Worm (Caenorhabditis elegans) whole organism, young adult: Measurements from ENCODE around the gene R13H4.6.

ENCODE experiments used
- F10E7.11 ChIP-seq: sonication (generic microtip); optimal IDR thresholded peaks from 2 replicates; lab custom pipeline; 2017; ENCODE audit warnings: mild to moderate bottlenecking, missing genetic modification characterization, moderate library complexity, missing compliant biosample characterization
- F23B12.7 ChIP-seq: sonication (generic microtip); optimal IDR thresholded peaks from 2 replicates; lab custom pipeline; 2017; ENCODE audit warnings: missing genetic modification characterization, mild to moderate bottlenecking, missing compliant biosample characterization, antibody characterized with exemption, moderate library complexity; ENCODE audit not compliant: insufficient read depth
- F39B2.1 ChIP-seq: fragments of 200-800 bp; sonication (Bioruptor generic); IDR thresholded peaks from 2 replicates; pipeline ENCODE4 v1.3.6; 2022; ENCODE audit warnings: missing genetic modification reagents, missing genetic modification characterization, missing compliant biosample characterization
- F52B5.7 ChIP-seq: sonication (generic microtip); optimal IDR thresholded peaks from 2 replicates; lab custom pipeline; 2016; ENCODE audit warnings: mild to moderate bottlenecking, missing genetic modification characterization, missing compliant biosample characterization
- K11D2.4 ChIP-seq: fragments of 200-800 bp; sonication (Bioruptor generic); IDR thresholded peaks from 2 replicates; pipeline ENCODE4 v1.3.6; 2022; ENCODE audit warnings: missing genetic modification reagents, missing genetic modification characterization, missing compliant biosample characterization
- Y56A3A.18 ChIP-seq: fragments of 200-800 bp; sonication (Bioruptor generic); IDR thresholded peaks from 2 replicates; pipeline ENCODE4 v1.3.6; 2022; ENCODE audit warnings: missing genetic modification reagents, missing genetic modification characterization, missing compliant biosample characterization
- ZK185.1 ChIP-seq: sonication (generic microtip); optimal IDR thresholded peaks from 2 replicates; lab custom pipeline; 2016; ENCODE audit warnings: mild to moderate bottlenecking, missing genetic modification characterization, missing compliant biosample characterization; ENCODE audit not compliant: poor library complexity, severe bottlenecking
- akir-1 ChIP-seq: fragments of 200-800 bp; sonication (Bioruptor generic); optimal IDR thresholded peaks from 2 replicates; lab custom pipeline; 2018; ENCODE audit warnings: mild to moderate bottlenecking, missing genetic modification characterization, moderate library complexity, missing compliant biosample characterization
- ama-1 ChIP-seq, 3 experiments: fragments of 150-350 bp in 1 of 3; sonication (generic microtip) in 2 of 3; optimal IDR thresholded peaks; 2 replicates each; lab custom pipeline; 2014 to 2018; ENCODE audit warnings: missing biosample characterization in 2 of 3, missing genetic modification characterization in 2 of 3, missing genetic modification reagents in 2 of 3
- atf-7 ChIP-seq: sonication (generic microtip); optimal IDR thresholded peaks from 2 replicates; lab custom pipeline; 2017; ENCODE audit warnings: mild to moderate bottlenecking, missing genetic modification characterization, missing compliant biosample characterization
- attf-6 ChIP-seq: fragments of 200-800 bp; sonication (Bioruptor generic); IDR thresholded peaks from 2 replicates; pipeline ENCODE4 v1.3.6; 2022; ENCODE audit warnings: missing genetic modification reagents, missing genetic modification characterization, missing compliant biosample characterization
- bed-1 ChIP-seq: fragments of 200-800 bp; sonication (Bioruptor generic); IDR thresholded peaks from 2 replicates; pipeline ENCODE4 v1.3.6; 2022; ENCODE audit warnings: missing genetic modification reagents, missing genetic modification characterization, missing compliant biosample characterization
- cebp-1 ChIP-seq, 2 experiments: fragments of 200-800 bp in 1 of 2; sonication (Bioruptor generic) in 1 of 2; sonication (generic microtip) in 1 of 2; IDR thresholded peaks in 1 of 2; optimal IDR thresholded peaks in 1 of 2; 2 replicates each; pipeline versions ENCODE4 v1.3.6 to Lab custom; 2017 to 2022; ENCODE audit warnings: missing compliant biosample characterization in 2 of 2, missing genetic modification characterization in 2 of 2, mild to moderate bottlenecking in 1 of 2, missing genetic modification reagents in 1 of 2, moderate library complexity in 1 of 2
- ceh-40 ChIP-seq: fragments of 200-800 bp; sonication (Bioruptor generic); IDR thresholded peaks from 2 replicates; pipeline ENCODE4 v1.3.6; 2022; ENCODE audit warnings: missing genetic modification characterization, missing compliant biosample characterization
- ceh-91 ChIP-seq: fragments of 200-800 bp; sonication (Bioruptor generic); IDR thresholded peaks from 2 replicates; pipeline ENCODE4 v1.3.6; 2022; ENCODE audit warnings: missing genetic modification reagents, missing genetic modification characterization, missing compliant biosample characterization
- die-1 ChIP-seq: sonication (generic microtip); optimal IDR thresholded peaks from 2 replicates; lab custom pipeline; 2016; ENCODE audit warnings: missing genotype, mild to moderate bottlenecking, missing genetic modification characterization, missing compliant biosample characterization
- dox-1 ChIP-seq: fragments of 200-800 bp; sonication (Bioruptor generic); IDR thresholded peaks from 2 replicates; pipeline ENCODE4 v1.3.6; 2022; ENCODE audit warnings: missing genetic modification reagents, missing genetic modification characterization, missing compliant biosample characterization
- efl-1 ChIP-seq: fragments of 150-350 bp; optimal IDR thresholded peaks from 2 replicates; lab custom pipeline; 2014; ENCODE audit warnings: missing biosample characterization, missing genetic modification reagents, missing genetic modification characterization
- ets-4 ChIP-seq: fragments of 200-800 bp; sonication (Bioruptor generic); optimal IDR thresholded peaks from 2 replicates; lab custom pipeline; 2018; ENCODE audit warnings: mild to moderate bottlenecking, missing genetic modification characterization, missing compliant biosample characterization
- fkh-3 ChIP-seq: sonication (generic microtip); optimal IDR thresholded peaks from 2 replicates; lab custom pipeline; 2016; ENCODE audit warnings: mild to moderate bottlenecking, missing genetic modification characterization, missing compliant biosample characterization
- hlh-12 ChIP-seq: sonication (generic microtip); optimal IDR thresholded peaks from 2 replicates; lab custom pipeline; 2016; ENCODE audit warnings: missing genetic modification characterization, missing compliant biosample characterization
- hsf-1 ChIP-seq: fragments of 200-800 bp; sonication (Bioruptor generic); IDR thresholded peaks from 2 replicates; pipeline ENCODE4 v1.3.6; 2022; ENCODE audit warnings: missing genetic modification reagents, missing genetic modification characterization, missing compliant biosample characterization
- lag-1 ChIP-seq: fragments of 200-800 bp; sonication (Bioruptor generic); IDR thresholded peaks from 2 replicates; pipeline ENCODE4 v1.3.6; 2022; ENCODE audit warnings: missing genetic modification reagents, missing genetic modification characterization, missing compliant biosample characterization
- let-526 ChIP-seq: fragments of 200-800 bp; sonication (Bioruptor generic); IDR thresholded peaks from 2 replicates; pipeline ENCODE4 v1.3.6; 2022; ENCODE audit warnings: missing genetic modification reagents, missing genetic modification characterization, missing compliant biosample characterization
- lin-26 ChIP-seq: fragments of 200-800 bp; sonication (Bioruptor generic); IDR thresholded peaks from 2 replicates; pipeline ENCODE4 v1.3.6; 2022; ENCODE audit warnings: missing genetic modification reagents, missing genetic modification characterization, missing compliant biosample characterization
- lin-54 ChIP-seq: fragments of 200-800 bp; sonication (Bioruptor generic); optimal IDR thresholded peaks from 2 replicates; lab custom pipeline; 2018; ENCODE audit warnings: mild to moderate bottlenecking, missing genetic modification characterization, missing compliant biosample characterization
- madf-10 ChIP-seq: sonication (generic microtip); optimal IDR thresholded peaks from 2 replicates; lab custom pipeline; 2016; ENCODE audit warnings: mild to moderate bottlenecking, missing genetic modification characterization, missing compliant biosample characterization
- mes-4 ChIP-seq: sonication (generic microtip); optimal IDR thresholded peaks from 2 replicates; lab custom pipeline; 2016; ENCODE audit warnings: missing genotype, missing genetic modification characterization, missing compliant biosample characterization
- mxl-1 ChIP-seq: sonication (generic microtip); optimal IDR thresholded peaks from 2 replicates; lab custom pipeline; 2016; ENCODE audit warnings: missing genetic modification characterization, missing compliant biosample characterization
- nfyb-1 ChIP-seq: fragments of 200-800 bp; sonication (Bioruptor generic); IDR thresholded peaks from 2 replicates; pipeline ENCODE4 v1.3.6; 2022; ENCODE audit warnings: missing genetic modification reagents, missing genetic modification characterization, missing compliant biosample characterization
- nhr-27 ChIP-seq: fragments of 200-800 bp; sonication (Bioruptor generic); optimal IDR thresholded peaks from 2 replicates; lab custom pipeline; 2018; ENCODE audit warnings: mild to moderate bottlenecking, missing genetic modification characterization, moderate library complexity, missing compliant biosample characterization
- nhr-80 ChIP-seq: sonication (generic microtip); optimal IDR thresholded peaks from 2 replicates; lab custom pipeline; 2016; ENCODE audit warnings: missing genetic modification characterization, missing compliant biosample characterization
- nhr-90 ChIP-seq: sonication (generic microtip); optimal IDR thresholded peaks from 2 replicates; lab custom pipeline; 2016; ENCODE audit warnings: missing genotype, mild to moderate bottlenecking, missing genetic modification characterization, missing compliant biosample characterization
- pbrm-1 ChIP-seq: fragments of 200-800 bp; sonication (Bioruptor generic); IDR thresholded peaks from 2 replicates; pipeline ENCODE4 v1.3.6; 2022; ENCODE audit warnings: missing genetic modification reagents, missing genetic modification characterization, missing compliant biosample characterization
- pha-4 ChIP-seq: fragments of 150-350 bp; sonication (generic microtip); optimal IDR thresholded peaks from 2 replicates; lab custom pipeline; 2014; ENCODE audit warnings: missing biosample characterization, missing genetic modification reagents, missing genetic modification characterization
- rcor-1 ChIP-seq: fragments of 200-800 bp; sonication (Bioruptor generic); IDR thresholded peaks from 2 replicates; pipeline ENCODE4 v1.3.6; 2022; ENCODE audit warnings: missing genetic modification reagents, missing genetic modification characterization, missing compliant biosample characterization
- snpc-1.3 ChIP-seq: sonication (generic microtip); optimal IDR thresholded peaks from 2 replicates; lab custom pipeline; 2017; ENCODE audit warnings: missing genetic modification characterization, mild to moderate bottlenecking, missing compliant biosample characterization, antibody characterized with exemption, moderate library complexity, missing genotype, missing genetic modification reagents; ENCODE audit not compliant: insufficient read depth
- snpc-3.4 ChIP-seq: sonication (generic microtip); optimal IDR thresholded peaks from 2 replicates; lab custom pipeline; 2017; ENCODE audit warnings: missing genetic modification characterization, mild to moderate bottlenecking, missing compliant biosample characterization, antibody characterized with exemption, moderate library complexity, missing genotype, missing genetic modification reagents
- tbp1 ChIP-seq: fragments of 200-800 bp; sonication (Bioruptor generic); optimal IDR thresholded peaks from 2 replicates; lab custom pipeline; 2018; ENCODE audit warnings: mild to moderate bottlenecking, missing genetic modification characterization, missing compliant biosample characterization
- tbx-9 ChIP-seq: sonication (generic microtip); optimal IDR thresholded peaks from 2 replicates; lab custom pipeline; 2016; ENCODE audit warnings: borderline replicate concordance, missing genetic modification characterization, inconsistent platforms, missing compliant biosample characterization
- unc-62 ChIP-seq: fragments of 150-350 bp; optimal IDR thresholded peaks from 2 replicates; lab custom pipeline; 2014; ENCODE audit warnings: missing biosample characterization, missing genetic modification reagents, missing genetic modification characterization
- ztf-28 ChIP-seq: fragments of 200-800 bp; sonication (Bioruptor generic); IDR thresholded peaks from 2 replicates; pipeline ENCODE4 v1.3.6; 2022; ENCODE audit warnings: missing genetic modification reagents, missing genetic modification characterization, missing compliant biosample characterization
- ztf-6 ChIP-seq: fragments of 200-800 bp; sonication (Bioruptor generic); IDR thresholded peaks from 2 replicates; pipeline ENCODE4 v1.3.6; 2022; ENCODE audit warnings: missing genetic modification reagents, missing genetic modification characterization, missing compliant biosample characterization

Gene R13H4.6

ce11 chrV:11887988-11888499, 25.1 kb downstream of the R13H4.6 start, which contains the start of gene adh-1 (continued):
- TF ChIP-seq ZK185.1 = no peak
- peak; percentile 45 for TF ChIP-seq nhr-80 (tag; lab: Kevin White, UChicago)
- no peak for TF ChIP-seq akir-1 (GFP tag; lab: Kevin White, UChicago)
- TF ChIP-seq nfyb-1 = no peak
- TF ChIP-seq hlh-12 (tag; lab: Kevin White, UChicago) = no peak
- TF ChIP-seq ceh-91 (GFP tag; lab: Robert Waterston, UW) = no peak
- TF ChIP-seq mxl-1 (tag; lab: Kevin White, UChicago) = no peak
- TF ChIP-seq ztf-6 = no peak
- no peak for TF ChIP-seq madf-10 (tag; lab: Kevin White, UChicago)
- no peak for TF ChIP-seq K11D2.4
- no peak for TF ChIP-seq tbx-9
- TF ChIP-seq attf-6 (GFP tag; lab: Robert Waterston, UW) = no peak
- no peak for TF ChIP-seq atf-7 (tag; lab: Kevin White, UChicago)
- TF ChIP-seq die-1 = peak; percentile 36
- TF ChIP-seq snpc-3.4 (tag; lab: Kevin White, UChicago) = no peak
- no peak for TF ChIP-seq lin-54
- TF ChIP-seq lag-1 = 0 out of 2 replicates have a peak, but pooled peaks have one; percentile 79
- no peak for TF ChIP-seq mes-4
- TF ChIP-seq let-526 (GFP tag; lab: Robert Waterston, UW) = no peak
- no peak for TF ChIP-seq unc-62 (GFP tag; lab: Kevin White, UChicago)
- TF ChIP-seq F52B5.7 (tag; lab: Kevin White, UChicago) = peak; percentile 59
- no peak for TF ChIP-seq Y56A3A.18 (GFP tag; lab: Robert Waterston, UW)
- no peak for TF ChIP-seq snpc-1.3
- TF ChIP-seq tbp1 = peak; percentile 48
- no peak for TF ChIP-seq pbrm-1
- peak; percentile 24; the same call in 1 of the 2 replicates for TF ChIP-seq dox-1 (GFP tag; lab: Robert Waterston, UW)
- TF ChIP-seq ztf-28 = no peak
- no peak for TF ChIP-seq F23B12.7 (tag; lab: Kevin White, UChicago)
- no peak for TF ChIP-seq bed-1 (GFP tag; lab: Robert Waterston, UW)
- no peak for TF ChIP-seq efl-1 (GFP tag; lab: Kevin White, UChicago)
- TF ChIP-seq lin-26 (GFP tag; lab: Robert Waterston, UW) = peak; percentile 51
- no peak for TF ChIP-seq nhr-90 (tag; lab: Kevin White, UChicago)
- TF ChIP-seq cebp-1 (GFP tag; IDR thresholded peaks at IDR 0.05; lab: Robert Waterston, UW) = no peak
- TF ChIP-seq cebp-1 (tag; optimal IDR thresholded peaks at IDR 0.05; lab: Kevin White, UChicago) = peak; percentile 58
- TF ChIP-seq F39B2.1 (GFP tag; lab: Robert Waterston, UW) = no peak
- no peak for TF ChIP-seq rcor-1 (GFP tag; lab: Robert Waterston, UW)
- TF ChIP-seq ets-4 = no peak
- no peak for TF ChIP-seq F10E7.11 (tag; lab: Kevin White, UChicago)

- TF ChIP-seq nhr-27 (tag; lab: Kevin White, UChicago) = peak; percentile 47
- 0 out of 2 replicates have a peak, but pooled peaks have one; percentile 11 for TF ChIP-seq K11D2.4
- no peak for TF ChIP-seq fkh-3 (tag; lab: Kevin White, UChicago)
- 0 out of 2 replicates have a peak, but pooled peaks have one; percentile 10 for TF ChIP-seq nfyb-1
- TF ChIP-seq hsf-1 = peak; percentile 30; the same call in 1 of the 2 replicates
- peak; percentile 27 for TF ChIP-seq ama-1 (optimal IDR thresholded peaks at IDR 0.05; lab: Kevin White, UChicago)
- TF ChIP-seq ama-1 (GFP tag; optimal IDR thresholded peaks at IDR 0.05; lab: Kevin White, UChicago) = no peak
- TF ChIP-seq pha-4 (tag; lab: Kevin White, UChicago) = peak; percentile 61
- TF ChIP-seq ceh-40 (GFP tag; lab: Robert Waterston, UW) = no peak
Measured at ce11 chrV:11888656-11889055, 25.7 kb downstream of the R13H4.6 start.
